Worm (Caenorhabditis elegans) whole organism, L4 larva: ENCODE data around the gene twk-12.

ENCODE experiments used
- D1046.2 ChIP-seq: fragments of 200-800 bp; sonication (Bioruptor generic); IDR thresholded peaks from 2 replicates; pipeline ENCODE4 v1.3.6; 2022; ENCODE audit warnings: missing genetic modification characterization, missing compliant biosample characterization
- F10B5.3 ChIP-seq: sonication (generic microtip); optimal IDR thresholded peaks from 2 replicates; lab custom pipeline; 2016; ENCODE audit warnings: mild to moderate bottlenecking, missing genetic modification characterization, missing compliant biosample characterization
- F37D6.2 ChIP-seq: sonication (generic microtip); optimal IDR thresholded peaks from 2 replicates; lab custom pipeline; 2016; ENCODE audit warnings: mild to moderate bottlenecking, missing genetic modification characterization, missing compliant biosample characterization
- Y75B8A.6 ChIP-seq: fragments of 200-800 bp; sonication (Bioruptor generic); IDR thresholded peaks from 2 replicates; pipeline ENCODE4 v1.3.6; 2022; ENCODE audit warnings: missing genetic modification reagents, missing genetic modification characterization, missing compliant biosample characterization
- aha-1 ChIP-seq: fragments of 150-350 bp; peaks from one replicate; lab custom pipeline; 2014; ENCODE audit warnings: missing biosample characterization, missing genetic modification characterization
- aly-2 ChIP-seq: sonication (generic microtip); optimal IDR thresholded peaks from 2 replicates; lab custom pipeline; 2018; ENCODE audit warnings: missing biosample characterization, missing genetic modification characterization
- ceh-20 ChIP-seq: fragments of 200-800 bp; sonication (Bioruptor generic); IDR thresholded peaks from 2 replicates; pipeline ENCODE4 v1.3.6; 2022; ENCODE audit warnings: missing genetic modification reagents, missing genetic modification characterization, missing compliant biosample characterization
- ceh-28 ChIP-seq: fragments of 150-350 bp; optimal IDR thresholded peaks from 2 replicates; lab custom pipeline; 2014; ENCODE audit warnings: missing biosample characterization, missing genetic modification reagents, missing genetic modification characterization
- ceh-44 ChIP-seq: fragments of 200-800 bp; sonication (Bioruptor generic); IDR thresholded peaks from 2 replicates; pipeline ENCODE4 v1.3.6; 2022; ENCODE audit warnings: missing genetic modification reagents, missing genetic modification characterization, missing compliant biosample characterization
- ceh-62 ChIP-seq: sonication (generic microtip); optimal IDR thresholded peaks from 2 replicates; lab custom pipeline; 2017; ENCODE audit warnings: missing biosample characterization, missing genetic modification characterization
- ceh-82 ChIP-seq: sonication (generic microtip); optimal IDR thresholded peaks from 2 replicates; lab custom pipeline; 2017; ENCODE audit warnings: missing biosample characterization, missing genetic modification characterization
- daf-16 ChIP-seq, 3 experiments: sonication (generic microtip); optimal IDR thresholded peaks; 2 replicates each; lab custom pipeline; 2016 to 2017; ENCODE audit warnings: missing genetic modification characterization in 3 of 3, missing genetic modification reagents in 3 of 3, mild to moderate bottlenecking in 2 of 3, missing compliant biosample characterization in 2 of 3, missing biosample characterization in 1 of 3, moderate library complexity in 1 of 3
- daf-19 ChIP-seq: fragments of 200-800 bp; sonication (Bioruptor generic); conservative IDR thresholded peaks from 2 replicates; pipeline ENCODE4 v1.3.6; 2022; ENCODE audit warnings: missing genetic modification characterization, missing compliant biosample characterization
- daf-8 ChIP-seq: fragments of 200-800 bp; sonication (Bioruptor generic); IDR thresholded peaks from 2 replicates; pipeline ENCODE4 v1.3.6; 2022; ENCODE audit warnings: missing genetic modification characterization, missing compliant biosample characterization
- dmd-8 ChIP-seq: fragments of 200-800 bp; sonication (Bioruptor generic); IDR thresholded peaks from 2 replicates; pipeline ENCODE4 v1.3.6; 2022; ENCODE audit warnings: missing genetic modification characterization, missing compliant biosample characterization
- dmd-9 ChIP-seq: fragments of 200-800 bp; sonication (Bioruptor generic); IDR thresholded peaks from 2 replicates; pipeline ENCODE4 v1.3.6; 2022; ENCODE audit warnings: missing genetic modification reagents, missing genetic modification characterization, missing compliant biosample characterization
- dpl-1 ChIP-seq: fragments of 150-350 bp; optimal IDR thresholded peaks from 2 replicates; lab custom pipeline; 2014; ENCODE audit warnings: missing biosample characterization, missing genetic modification reagents, missing genetic modification characterization
- duxl-1 ChIP-seq: sonication (generic microtip); optimal IDR thresholded peaks from 2 replicates; lab custom pipeline; 2016; ENCODE audit warnings: mild to moderate bottlenecking, missing genetic modification characterization, moderate library complexity, missing compliant biosample characterization; ENCODE audit not compliant: poor library complexity
- egl-27 ChIP-seq: sonication (generic microtip); optimal IDR thresholded peaks from 3 replicates; lab custom pipeline; 2017; ENCODE audit warnings: missing biosample characterization, missing genetic modification reagents, missing genetic modification characterization
- hmg-1.1 ChIP-seq: fragments of 200-800 bp; sonication (Bioruptor generic); IDR thresholded peaks from 2 replicates; pipeline ENCODE4 v1.3.6; 2022; ENCODE audit warnings: missing genetic modification reagents, missing genetic modification characterization, missing compliant biosample characterization
- lin-1 ChIP-seq: fragments of 200-800 bp; sonication (Bioruptor generic); IDR thresholded peaks from 2 replicates; pipeline ENCODE4 v1.3.6; 2022; ENCODE audit warnings: missing genetic modification reagents, missing genetic modification characterization, missing compliant biosample characterization
- lin-15B ChIP-seq: fragments of 150-350 bp; sonication (generic microtip); optimal IDR thresholded peaks from 3 replicates; lab custom pipeline; 2014; ENCODE audit warnings: missing biosample characterization, missing genetic modification characterization
- lin-29 ChIP-seq: fragments of 200-800 bp; sonication (Bioruptor generic); IDR thresholded peaks from 2 replicates; pipeline ENCODE4 v1.3.6; 2022; ENCODE audit warnings: missing genetic modification reagents, missing genetic modification characterization, missing compliant biosample characterization
- lin-38 ChIP-seq: fragments of 200-800 bp; sonication (Bioruptor generic); IDR thresholded peaks from 2 replicates; pipeline ENCODE4 v1.3.6; 2022; ENCODE audit warnings: missing genetic modification reagents, missing genetic modification characterization, missing compliant biosample characterization
- lsy-2 ChIP-seq, 2 experiments: fragments of 150-350 bp in 1 of 2; sonication (generic microtip) in 1 of 2; optimal IDR thresholded peaks; 2 replicates each; lab custom pipeline; 2014 to 2017; ENCODE audit warnings: missing biosample characterization in 2 of 2, missing genetic modification characterization in 2 of 2
- madf-5 ChIP-seq, 2 experiments: fragments of 200-800 bp; sonication (Bioruptor generic); IDR thresholded peaks; 2 replicates each; pipeline ENCODE4 v1.3.6; 2022; ENCODE audit warnings: missing compliant biosample characterization in 2 of 2, missing genetic modification characterization in 2 of 2
- madf-9 ChIP-seq: fragments of 200-800 bp; sonication (Bioruptor generic); conservative IDR thresholded peaks from 2 replicates; pipeline ENCODE4 v1.3.6; 2022; ENCODE audit warnings: missing genetic modification reagents, missing genetic modification characterization, missing compliant biosample characterization
- mdl-1 ChIP-seq, 2 experiments: fragments of 150-350 bp in 1 of 2; sonication (generic microtip) in 1 of 2; optimal IDR thresholded peaks; 2 replicates each; lab custom pipeline; 2014 to 2017; ENCODE audit warnings: missing biosample characterization in 2 of 2, missing genetic modification characterization in 2 of 2
- mep-1 ChIP-seq: fragments of 150-350 bp; sonication (generic microtip); optimal IDR thresholded peaks from 3 replicates; lab custom pipeline; 2014; ENCODE audit warnings: missing biosample characterization, missing genetic modification characterization
- nhr-102 ChIP-seq: sonication (generic microtip); optimal IDR thresholded peaks from 2 replicates; lab custom pipeline; 2016; ENCODE audit warnings: mild to moderate bottlenecking, missing genetic modification characterization, moderate library complexity, missing compliant biosample characterization
- nhr-11 ChIP-seq: fragments of 150-350 bp; optimal IDR thresholded peaks from 2 replicates; lab custom pipeline; 2014; ENCODE audit warnings: missing biosample characterization, missing genetic modification characterization
- nhr-111 ChIP-seq: fragments of 200-800 bp; sonication (Bioruptor generic); optimal IDR thresholded peaks from 2 replicates; lab custom pipeline; 2018; ENCODE audit warnings: mild to moderate bottlenecking, missing genetic modification characterization, missing compliant biosample characterization
- nhr-25 ChIP-seq: sonication (generic microtip); optimal IDR thresholded peaks from 2 replicates; lab custom pipeline; 2017; ENCODE audit warnings: missing genetic modification characterization, mild to moderate bottlenecking, missing compliant biosample characterization, antibody characterized with exemption, moderate library complexity, borderline replicate concordance; ENCODE audit not compliant: insufficient read depth
- nhr-42 ChIP-seq: fragments of 200-800 bp; sonication (Bioruptor generic); IDR thresholded peaks from 2 replicates; pipeline ENCODE4 v1.3.6; 2022; ENCODE audit warnings: missing genetic modification characterization, missing compliant biosample characterization
- pha-4 ChIP-seq, 2 experiments: fragments of 150-350 bp in 1 of 2; fragments of 200-800 bp in 1 of 2; sonication (Bioruptor generic) in 1 of 2; IDR thresholded peaks in 1 of 2; optimal IDR thresholded peaks in 1 of 2; 2 replicates each; pipeline versions ENCODE4 v1.3.6 to Lab custom; 2014 to 2022; ENCODE audit warnings: missing genetic modification characterization in 2 of 2, missing genetic modification reagents in 2 of 2, missing biosample characterization in 1 of 2, missing compliant biosample characterization in 1 of 2
- php-3 ChIP-seq: fragments of 200-800 bp; sonication (Bioruptor generic); IDR thresholded peaks from 2 replicates; pipeline ENCODE4 v1.3.6; 2022; ENCODE audit warnings: missing genetic modification reagents, missing genetic modification characterization, missing compliant biosample characterization
- pqm-1 ChIP-seq: sonication (generic microtip); optimal IDR thresholded peaks from 2 replicates; lab custom pipeline; 2017; ENCODE audit warnings: missing biosample characterization, missing genetic modification characterization
- saeg-2 ChIP-seq: fragments of 200-800 bp; sonication (Bioruptor generic); IDR thresholded peaks from 2 replicates; pipeline ENCODE4 v1.3.6; 2022; ENCODE audit warnings: missing genetic modification reagents, missing genetic modification characterization, missing compliant biosample characterization
- set-16 ChIP-seq: fragments of 200-800 bp; sonication (Bioruptor generic); IDR thresholded peaks from 2 replicates; pipeline ENCODE4 v1.3.6; 2022; ENCODE audit warnings: missing genetic modification reagents, missing genetic modification characterization, missing compliant biosample characterization
- skn-1 ChIP-seq: fragments of 150-350 bp; optimal IDR thresholded peaks from 2 replicates; lab custom pipeline; 2014; ENCODE audit warnings: missing biosample characterization, missing genetic modification characterization
- snpc-4 ChIP-seq: fragments of 150-350 bp; optimal IDR thresholded peaks from 2 replicates; lab custom pipeline; 2014; ENCODE audit warnings: missing biosample characterization, missing genetic modification characterization
- spr-3 ChIP-seq: fragments of 200-800 bp; sonication (Bioruptor generic); optimal IDR thresholded peaks from 2 replicates; lab custom pipeline; 2018; ENCODE audit warnings: mild to moderate bottlenecking, missing genetic modification characterization, missing compliant biosample characterization
- unc-62 ChIP-seq, 3 experiments: fragments of 150-350 bp in 1 of 3; sonication (generic microtip); optimal IDR thresholded peaks in 2 of 3; peaks in 1 of 3; 1 replicate in 1 of 3; 2 replicates in 2 of 3; lab custom pipeline; 2014 to 2017; ENCODE audit warnings: missing biosample characterization in 3 of 3, missing genetic modification characterization in 3 of 3, missing genetic modification reagents in 3 of 3, missing genotype in 1 of 3
- vab-7 ChIP-seq: fragments of 200-800 bp; sonication (Bioruptor generic); IDR thresholded peaks from 2 replicates; pipeline ENCODE4 v1.3.6; 2022; ENCODE audit warnings: missing genetic modification reagents, missing genetic modification characterization, missing compliant biosample characterization
- zfp-2 ChIP-seq: sonication (generic microtip); optimal IDR thresholded peaks from 2 replicates; lab custom pipeline; 2016; ENCODE audit warnings: mild to moderate bottlenecking, missing genetic modification characterization, missing compliant biosample characterization
- zip-11 ChIP-seq: fragments of 200-800 bp; sonication (Bioruptor generic); IDR thresholded peaks from 2 replicates; pipeline ENCODE4 v1.3.6; 2022; ENCODE audit warnings: missing genetic modification characterization, missing compliant biosample characterization
- zip-2 ChIP-seq: fragments of 150-350 bp; optimal IDR thresholded peaks from 2 replicates; lab custom pipeline; 2014; ENCODE audit warnings: missing biosample characterization, missing genetic modification characterization
- ztf-11 ChIP-seq: fragments of 150-350 bp; optimal IDR thresholded peaks from 2 replicates; lab custom pipeline; 2014; ENCODE audit warnings: missing biosample characterization, missing genetic modification characterization

Gene twk-12

ce11 chrV:10691313-10691712, 23.9 kb downstream of the twk-12 start:
- TF ChIP-seq unc-62 (GFP tag; optimal IDR thresholded peaks at IDR 0.05 in 1 of 2; lab: Kevin White, UChicago) (peak in 1 of 2 experiments; percentile 7), unc-62 (tag; optimal IDR thresholded peaks at IDR 0.05; lab: Kevin White, UChicago) (no peak), lin-15B (tag; lab: Kevin White, UChicago) (no peak), ceh-20 (GFP tag; lab: Robert Waterston, UW) (no peak), vab-7 (no peak)

- TF ChIP-seq skn-1 (tag; lab: Kevin White, UChicago) (no peak), nhr-111 (no peak), mdl-1 (tag; optimal IDR thresholded peaks at IDR 0.05; lab: Kevin White, UChicago) (peak in 1 of 2 experiments; percentile 72), dmd-9 (no peak), dpl-1 (GFP tag; lab: Kevin White, UChicago) (no peak), duxl-1 (tag; lab: Kevin White, UChicago) (no peak), zfp-2 (tag; lab: Kevin White, UChicago) (no peak), dmd-8 (GFP tag; lab: Robert Waterston, UW) (no peak), lin-29 (GFP tag; lab: Robert Waterston, UW) (no peak), ceh-20 (GFP tag; lab: Robert Waterston, UW) (0 out of 2 replicates have a peak, but pooled peaks have one; percentile 29), pqm-1 (tag; lab: Kevin White, UChicago) (peak; percentile 98), aly-2 (tag; lab: Kevin White, UChicago) (no peak), lsy-2 (tag; optimal IDR thresholded peaks at IDR 0.05; lab: Kevin White, UChicago) (peak in 1 of 2 experiments; percentile 21), nhr-11 (tag; lab: Kevin White, UChicago) (no peak), set-16 (GFP tag; lab: Robert Waterston, UW) (no peak), madf-9 (no peak), mep-1 (peak; percentile 4), ceh-28 (no peak), daf-16 (GFP tag; optimal IDR thresholded peaks at IDR 0.05; lab: Kevin White, UChicago) (peak in 1 of 2 experiments; percentile 35), daf-16 (tag; optimal IDR thresholded peaks at IDR 0.05; lab: Kevin White, UChicago) (peak; percentile 96), pha-4 (GFP tag; IDR thresholded peaks at IDR 0.05; lab: Robert Waterston, UW) (0 out of 2 replicates have a peak, but pooled peaks have one; percentile 34), pha-4 (tag; optimal IDR thresholded peaks at IDR 0.05; lab: Kevin White, UChicago) (no peak), snpc-4 (tag; lab: Kevin White, UChicago) (no peak), ceh-44 (GFP tag; lab: Robert Waterston, UW) (no peak), D1046.2 (GFP tag; lab: Robert Waterston, UW) (no peak), zip-2 (tag; lab: Kevin White, UChicago) (no peak), nhr-42 (no peak), unc-62 (GFP tag; optimal IDR thresholded peaks at IDR 0.05 in 1 of 2; lab: Kevin White, UChicago) (no peak), unc-62 (tag; optimal IDR thresholded peaks at IDR 0.05; lab: Kevin White, UChicago) (no peak), daf-8 (GFP tag; lab: Robert Waterston, UW) (no peak), madf-5 (GFP tag; IDR thresholded peaks at IDR 0.05; lab: Robert Waterston, UW) (no peak), nhr-102 (peak; percentile 76), ztf-11 (tag; lab: Kevin White, UChicago) (no peak), hmg-1.1 (GFP tag; lab: Robert Waterston, UW) (no peak), lin-38 (no peak), egl-27 (tag; lab: Kevin White, UChicago) (no peak), ceh-82 (tag; lab: Kevin White, UChicago) (no peak), ceh-62 (tag; lab: Kevin White, UChicago) (no peak), lin-1 (GFP tag; lab: Robert Waterston, UW) (peak; percentile 92), saeg-2 (GFP tag; lab: Robert Waterston, UW) (no peak), F10B5.3 (tag; lab: Kevin White, UChicago) (no peak), zip-11 (no peak), daf-19 (GFP tag; lab: Robert Waterston, UW) (no peak), Y75B8A.6 (GFP tag; lab: Robert Waterston, UW) (no peak), spr-3 (GFP tag; lab: Kevin White, UChicago) (no peak), F37D6.2 (tag; lab: Kevin White, UChicago) (no peak), php-3 (GFP tag; lab: Robert Waterston, UW) (peak; percentile 93), aha-1 (no peak), nhr-25 (tag; lab: Kevin White, UChicago) (no peak)
Observed at ce11 chrV:10693749-10694148, 26.4 kb downstream of the twk-12 start.
